Fruit fly (Drosophila melanogaster) Kc167 (cell line): Measurements from ENCODE around the gene CG13005.

Experiments used
- Myc ChIP-seq: fragments of >200 bp; optimal IDR thresholded peaks from 2 replicates; lab custom pipeline; 2017; ENCODE audit warnings: missing external identifiers
- Sin3A ChIP-seq: fragments of >200 bp; optimal IDR thresholded peaks from 2 replicates; lab custom pipeline; 2018; ENCODE audit warnings: missing external identifiers
- h ChIP-seq: fragments of >200 bp; optimal IDR thresholded peaks from 3 replicates; lab custom pipeline; 2018; ENCODE audit warnings: missing external identifiers
- insv ChIP-seq: fragments of >200 bp; optimal IDR thresholded peaks from 3 replicates; lab custom pipeline; 2018; ENCODE audit warnings: missing external identifiers
- psq ChIP-seq: fragments of >200 bp; optimal IDR thresholded peaks from 2 replicates; lab custom pipeline; 2017; ENCODE audit warnings: missing external identifiers
- ttk ChIP-seq: sonication (Bioruptor generic); optimal IDR thresholded peaks from 2 replicates; lab custom pipeline; 2017; ENCODE audit warnings: missing external identifiers

The CG13005 gene

DNA sequence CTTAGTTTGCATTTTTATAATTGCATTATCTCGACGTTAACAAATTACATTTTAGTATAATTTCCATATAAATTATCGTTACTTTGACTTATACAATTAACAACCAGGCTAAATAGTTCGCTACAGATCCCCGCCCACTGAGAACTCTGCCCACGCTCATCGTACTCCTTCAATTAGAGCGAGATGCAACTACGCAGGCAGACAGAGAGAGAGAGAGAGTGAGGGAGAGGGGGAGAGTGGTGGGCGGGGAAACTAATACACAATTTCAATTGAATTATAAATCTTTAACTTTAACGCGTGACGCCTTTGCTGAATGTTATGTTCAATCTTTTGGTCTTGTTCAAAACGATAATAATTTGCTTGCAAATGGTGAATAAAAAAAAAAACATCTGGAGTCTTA, 5.3 kb upstream of the CG13005 start:
- no peak for TF ChIP-seq insv (lab: Kevin White, UChicago)
- TF ChIP-seq psq (lab: Kevin White, UChicago) = no peak
- no peak for TF ChIP-seq ttk (lab: Kevin White, UChicago)
- no peak for TF ChIP-seq h (lab: Kevin White, UChicago)
- no peak for TF ChIP-seq Sin3A (lab: Kevin White, UChicago)
- no peak for TF ChIP-seq Myc (lab: Kevin White, UChicago)

- no peak for TF ChIP-seq ttk (lab: Kevin White, UChicago)
- no peak for TF ChIP-seq psq (lab: Kevin White, UChicago)
- TF ChIP-seq Sin3A (lab: Kevin White, UChicago) = no peak
Observed at dm6 chrX:16799914-16800313, 3.5 kb upstream of the CG13005 start.

dm6 chrX:16800530-16801027, 2.9 kb upstream of the CG13005 start, which contains the start of the genes CG9132 and CG4789:
TSS of gene CG9132 (minus strand) at chrX:16800710.
TSS of gene CG4789 (plus strand) at chrX:16800930.
- no peak for TF ChIP-seq Sin3A (lab: Kevin White, UChicago)
- no peak for TF ChIP-seq Myc (lab: Kevin White, UChicago)
- no peak for TF ChIP-seq psq (lab: Kevin White, UChicago)
- TF ChIP-seq h (lab: Kevin White, UChicago) = no peak
- TF ChIP-seq insv (lab: Kevin White, UChicago) = no peak
- no peak for TF ChIP-seq ttk (lab: Kevin White, UChicago)

- TF ChIP-seq h (lab: Kevin White, UChicago) (no peak), insv (lab: Kevin White, UChicago) (no peak), psq (lab: Kevin White, UChicago) (no peak), ttk (lab: Kevin White, UChicago) (no peak), Myc (lab: Kevin White, UChicago) (no peak), Sin3A (lab: Kevin White, UChicago) (no peak)
Observed at dm6 chrX:16805768-16806167, 2.3 kb downstream of the CG13005 start, which contains the start of gene ppk28. TSS of gene ppk28 (plus strand) at chrX:16806068.

DNA sequence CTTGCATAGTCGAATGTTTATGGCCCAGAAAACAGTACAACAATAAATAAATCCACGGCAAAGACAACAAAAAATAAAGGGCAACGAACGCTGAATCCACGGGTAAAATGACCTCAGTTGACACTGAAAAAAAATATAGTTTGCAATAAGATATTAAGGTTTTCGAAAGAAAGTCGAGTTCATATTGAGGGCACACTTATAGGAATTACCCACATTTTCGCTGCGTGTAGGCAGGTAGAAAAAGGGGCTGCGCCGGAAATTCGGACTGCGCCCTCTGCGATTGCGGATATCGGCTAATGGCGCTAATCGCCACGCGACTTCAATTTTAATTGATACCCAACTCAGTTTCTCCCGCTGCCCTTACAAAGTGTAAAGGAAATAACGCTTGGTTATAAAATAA, 5.2 kb downstream of the CG13005 start:
- TF ChIP-seq psq (lab: Kevin White, UChicago) (no peak), Myc (lab: Kevin White, UChicago) (no peak), h (lab: Kevin White, UChicago) (no peak), ttk (lab: Kevin White, UChicago) (no peak), Sin3A (lab: Kevin White, UChicago) (no peak), insv (lab: Kevin White, UChicago) (no peak)

DNA sequence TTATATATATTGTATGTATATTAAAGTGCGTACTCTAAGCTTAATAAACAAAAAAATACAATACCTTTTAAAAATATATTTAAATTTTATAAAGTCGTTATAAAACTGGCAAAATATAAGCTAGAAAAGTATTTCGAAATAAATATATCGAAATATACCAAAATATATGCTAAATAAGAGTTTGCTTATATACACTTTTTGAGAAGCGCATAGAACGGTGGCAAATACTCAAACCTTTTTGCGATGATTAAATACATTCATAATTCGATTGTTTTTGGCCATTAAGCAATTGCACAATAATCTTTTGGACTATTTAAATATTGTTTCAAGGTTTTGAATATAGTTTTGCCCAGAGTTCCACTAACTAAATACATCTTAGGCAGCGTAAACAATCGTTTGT, 5.6 kb downstream of the CG13005 start:
- TF ChIP-seq psq (lab: Kevin White, UChicago) (no peak), ttk (lab: Kevin White, UChicago) (no peak), insv (lab: Kevin White, UChicago) (no peak), Sin3A (lab: Kevin White, UChicago) (no peak), Myc (lab: Kevin White, UChicago) (no peak), h (lab: Kevin White, UChicago) (no peak)

- no peak for TF ChIP-seq Myc (lab: Kevin White, UChicago)
- TF ChIP-seq h (lab: Kevin White, UChicago) = no peak
- TF ChIP-seq psq (lab: Kevin White, UChicago) = no peak
- no peak for TF ChIP-seq Sin3A (lab: Kevin White, UChicago)
- no peak for TF ChIP-seq ttk (lab: Kevin White, UChicago)
- no peak for TF ChIP-seq insv (lab: Kevin White, UChicago)
Observed at dm6 chrX:16811213-16811749, 7.8 kb downstream of the CG13005 start, which contains the start of gene CG4829. TSS of gene CG4829 (plus strand) at chrX:16811699.

dm6 chrX:16813226-16813625, 9.8 kb downstream of the CG13005 start:
- no peak for TF ChIP-seq Sin3A (lab: Kevin White, UChicago)
- TF ChIP-seq Myc (lab: Kevin White, UChicago) = no peak
- TF ChIP-seq h (lab: Kevin White, UChicago) = no peak
- no peak for TF ChIP-seq ttk (lab: Kevin White, UChicago)
- no peak for TF ChIP-seq psq (lab: Kevin White, UChicago)
- no peak for TF ChIP-seq insv (lab: Kevin White, UChicago)

dm6 chrX:16814351-16814750, 10.9 kb downstream of the CG13005 start:
- no peak for TF ChIP-seq psq (lab: Kevin White, UChicago)
- no peak for TF ChIP-seq Sin3A (lab: Kevin White, UChicago)
- TF ChIP-seq Myc (lab: Kevin White, UChicago) = no peak
- no peak for TF ChIP-seq ttk (lab: Kevin White, UChicago)
- TF ChIP-seq h (lab: Kevin White, UChicago) = no peak
- no peak for TF ChIP-seq insv (lab: Kevin White, UChicago)

DNA sequence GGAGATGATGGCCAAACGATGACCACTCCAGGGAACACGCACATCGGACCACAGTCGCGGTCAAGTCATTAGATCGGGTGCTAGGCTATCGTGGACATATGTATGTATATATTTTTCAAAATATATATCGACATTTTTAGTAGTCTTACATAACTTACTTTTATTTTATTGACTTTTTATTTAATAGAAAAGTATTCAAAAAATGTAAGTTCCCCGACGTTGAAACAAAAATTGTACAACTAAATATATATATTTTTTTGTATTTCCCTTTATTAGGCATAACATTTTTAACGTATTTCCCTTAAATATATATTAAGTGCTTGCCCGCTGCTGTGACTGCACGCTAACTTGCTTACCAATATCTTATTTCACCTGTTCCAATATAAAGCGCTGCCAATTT, 11.7 kb downstream of the CG13005 start:
- TF ChIP-seq ttk (lab: Kevin White, UChicago) (no peak), Sin3A (lab: Kevin White, UChicago) (no peak), Myc (lab: Kevin White, UChicago) (no peak), insv (lab: Kevin White, UChicago) (no peak), h (lab: Kevin White, UChicago) (no peak), psq (lab: Kevin White, UChicago) (no peak)

DNA sequence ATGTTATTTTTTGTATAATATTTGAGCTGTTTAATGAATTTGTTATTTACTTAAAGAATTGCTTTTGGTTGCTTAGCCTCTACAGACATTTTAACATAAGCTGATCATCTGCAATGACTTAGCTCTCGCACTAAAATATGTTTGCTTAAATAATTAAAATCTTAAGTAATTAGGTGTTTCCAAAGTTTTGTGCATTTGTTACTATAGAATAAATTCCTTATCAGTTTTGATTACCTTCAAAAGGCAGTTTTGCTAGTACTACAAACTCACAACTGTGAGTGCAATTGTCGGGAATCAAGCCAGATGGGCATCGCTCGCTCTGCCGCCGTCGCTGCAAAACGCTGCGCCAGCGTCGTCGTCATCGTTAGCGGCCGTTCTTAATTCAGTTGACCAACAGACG, 13.1 kb downstream of the CG13005 start:
- TF ChIP-seq psq (lab: Kevin White, UChicago) (no peak), ttk (lab: Kevin White, UChicago) (no peak), Myc (lab: Kevin White, UChicago) (no peak), Sin3A (lab: Kevin White, UChicago) (no peak), insv (lab: Kevin White, UChicago) (no peak), h (lab: Kevin White, UChicago) (no peak)
